Worm (Caenorhabditis elegans): Measurements from ENCODE around the gene C56C10.4.
A peak's percentile ranks its signal among the peaks of the same experiment; 100 is the strongest.
"Not testable (repeated sequence)": the region's sequence is repeated elsewhere in the genome, so short reads cannot be mapped to it uniquely, and the experiment has no call there.

Gene C56C10.4

DNA sequence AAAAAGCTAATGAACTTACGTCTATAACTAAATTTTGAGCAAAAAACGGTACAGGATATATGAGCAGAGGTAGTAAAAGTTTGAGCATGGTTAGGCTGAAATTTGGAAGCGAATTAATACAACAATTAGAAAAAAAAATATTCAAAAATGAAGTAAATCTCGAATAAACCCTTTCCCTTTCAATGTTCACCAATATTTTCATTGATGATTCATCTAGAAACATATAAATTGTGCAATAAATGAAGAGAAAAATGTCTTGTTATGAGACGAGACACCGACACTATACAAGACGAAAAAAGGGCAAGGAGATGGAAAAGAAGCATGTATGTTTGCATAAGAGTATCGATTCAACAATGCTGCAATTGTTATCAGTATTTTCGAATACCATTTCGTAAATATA lies 42.4 kb downstream of the C56C10.4 start, which contains the start of gene F54H5.14:
TSS of gene F54H5.14 (minus strand) at position 101 of the 400 bp plus-strand sequence.
- TF ChIP-seq daf-16 (GFP tag; optimal IDR thresholded peaks at IDR 0.05) (no peak), daf-16 (tag; optimal IDR thresholded peaks at IDR 0.05) (peak; percentile 9), snpc-1.2 (GFP tag; IDR thresholded peaks at IDR 0.05) (no peak), F37D6.2 (tag; optimal IDR thresholded peaks at IDR 0.05) (no peak), pqm-1 (tag; optimal IDR thresholded peaks at IDR 0.05) (peak; percentile 25), F49E8.2 (tag; optimal IDR thresholded peaks at IDR 0.05; ENCODE audit: borderline replicate concordance) (no peak), ztf-7 (tag; optimal IDR thresholded peaks at IDR 0.05) (no peak), dve-1 (tag; optimal IDR thresholded peaks at IDR 0.05; ENCODE audit: insufficient read depth) (peak; percentile 48), lin-15B (tag; optimal IDR thresholded peaks at IDR 0.05) (no peak)

DNA sequence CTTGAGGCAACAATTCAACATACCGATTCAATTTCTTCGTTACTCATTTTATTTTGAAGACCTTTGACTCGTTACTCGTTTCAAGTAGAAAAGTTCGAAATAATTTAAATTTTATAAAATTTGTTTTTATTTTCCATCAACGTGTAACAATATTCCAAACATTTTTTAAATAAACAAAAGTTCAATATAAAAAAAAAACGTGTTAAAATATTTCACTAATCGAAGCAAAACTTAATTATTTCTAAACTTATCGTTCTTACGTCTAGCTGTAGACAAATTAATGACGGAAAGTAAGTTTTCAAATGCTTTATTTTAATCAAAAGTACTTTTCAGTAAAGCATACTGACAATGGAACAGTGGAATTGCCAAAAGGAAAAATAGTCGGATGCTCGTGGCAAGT lies 44.3 kb downstream of the C56C10.4 start, which contains the start of the genes F54H5.5 and F54H5.2:
TSS of gene F54H5.5 (minus strand) at position 101 of the 400 bp plus-strand sequence.
TSS of gene F54H5.2 (plus strand) at position 303 of the 400 bp plus-strand sequence.
- not testable (repeated sequence) for TF ChIP-seq F10B5.3, hif-1, lsy-2 (tag; optimal IDR thresholded peaks at IDR 0.05)

DNA sequence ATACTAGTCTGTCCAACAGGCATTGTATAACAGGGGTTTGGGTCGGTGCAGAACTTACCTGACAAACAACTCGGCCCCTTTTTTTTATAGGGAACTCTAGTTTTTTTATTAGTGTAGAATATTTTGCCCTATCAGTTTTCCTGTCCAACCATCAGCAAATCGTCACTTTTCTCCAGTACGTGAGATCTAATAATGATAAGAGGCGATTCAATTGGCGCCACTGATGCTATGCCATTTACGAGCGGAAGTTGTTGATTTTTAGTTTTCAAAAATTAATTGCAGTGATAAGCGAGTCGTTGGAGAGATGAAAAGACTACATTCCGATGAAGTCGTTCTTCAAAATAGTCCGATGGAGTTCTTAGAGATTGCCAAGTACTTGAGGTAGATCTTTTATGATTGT lies 45.5 kb downstream of the C56C10.4 start:
- TF ChIP-seq tag-97 (GFP tag; IDR thresholded peaks at IDR 0.05) (no peak), lin-39 (tag; optimal IDR thresholded peaks at IDR 0.05) (no peak), nhr-237 (tag; optimal IDR thresholded peaks at IDR 0.05) (no peak), mdl-1 (tag; optimal IDR thresholded peaks at IDR 0.05) (no peak), dve-1 (tag; optimal IDR thresholded peaks at IDR 0.05; ENCODE audit: insufficient read depth) (peak; percentile 5), nhr-28 (tag; optimal IDR thresholded peaks at IDR 0.05) (peak; percentile 42), F49E8.2 (tag; optimal IDR thresholded peaks at IDR 0.05; ENCODE audit: borderline replicate concordance) (no peak), F44E2.7 (GFP tag; IDR thresholded peaks at IDR 0.05) (no peak), mxl-2 (GFP tag; conservative IDR thresholded peaks at IDR 0.05) (no peak), ceh-20 (GFP tag; IDR thresholded peaks at IDR 0.05) (no peak), lin-38 (GFP tag; IDR thresholded peaks at IDR 0.05) (no peak), lin-1 (GFP tag; IDR thresholded peaks at IDR 0.05) (no peak), php-3 (GFP tag; IDR thresholded peaks at IDR 0.05) (0 out of 2 replicates have a peak, but pooled peaks have one; percentile 25), pqm-1 (tag; optimal IDR thresholded peaks at IDR 0.05) (peak; percentile 83)

DNA sequence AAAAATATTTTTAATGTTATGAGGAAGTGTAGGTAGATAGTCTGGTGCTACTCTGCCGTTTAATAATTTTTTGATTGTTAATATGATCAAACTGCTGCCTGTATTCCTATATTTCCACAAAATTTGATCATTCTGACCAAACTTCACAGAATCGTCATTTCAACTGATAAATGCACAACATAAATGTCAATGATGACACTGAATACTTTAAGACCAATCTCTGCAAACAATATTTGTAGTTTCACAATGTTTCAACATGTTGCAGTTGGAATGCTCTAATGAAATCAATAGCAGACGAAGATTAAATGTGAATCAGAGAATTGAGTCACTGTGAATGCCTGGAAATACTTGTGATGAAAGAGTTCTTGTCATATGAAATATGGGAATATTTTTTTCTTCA lies 46.9 kb downstream of the C56C10.4 start:
- no peak for TF ChIP-seq nhr-11 (tag; optimal IDR thresholded peaks at IDR 0.05)
- TF ChIP-seq fkh-10 (GFP tag; optimal IDR thresholded peaks at IDR 0.05): no peak
- TF ChIP-seq saeg-2 (GFP tag; IDR thresholded peaks at IDR 0.05): no peak
- no peak for TF ChIP-seq Y5F2A.4 (GFP tag; optimal IDR thresholded peaks at IDR 0.05)
- TF ChIP-seq Y48G9A.11 (GFP tag; IDR thresholded peaks at IDR 0.05): no peak
- TF ChIP-seq T20F7.1 (GFP tag; optimal IDR thresholded peaks at IDR 0.05): peak; percentile 26
- TF ChIP-seq ztf-11 (tag; optimal IDR thresholded peaks at IDR 0.05): no peak
- peak; percentile 59 for TF ChIP-seq pqm-1 (tag; optimal IDR thresholded peaks at IDR 0.05)
- TF ChIP-seq daf-19 (GFP tag; conservative IDR thresholded peaks at IDR 0.05): no peak
- peak; percentile 35; the same call in 1 of the 2 replicates for TF ChIP-seq dmd-6 (GFP tag; IDR thresholded peaks at IDR 0.05)
- TF ChIP-seq ceh-20 (GFP tag; IDR thresholded peaks at IDR 0.05): no peak
- no peak for TF ChIP-seq mdt-29 (GFP tag; IDR thresholded peaks at IDR 0.05)
- TF ChIP-seq nhr-28 (tag; optimal IDR thresholded peaks at IDR 0.05): peak; percentile 52
- TF ChIP-seq arid-1 (GFP tag; conservative IDR thresholded peaks at IDR 0.05): no peak
- no peak for TF ChIP-seq ctbp-1 (GFP tag; IDR thresholded peaks at IDR 0.05)
- TF ChIP-seq daf-16 (GFP tag; optimal IDR thresholded peaks at IDR 0.05): no peak
- TF ChIP-seq daf-16 (tag; optimal IDR thresholded peaks at IDR 0.05): peak; percentile 1
